ENCODE assay signal across 3 fruit fly cellular contexts in genomic region chrX:1988673-1989072, dm6.
TF ChIP-seq lines count a peak whose summit lies in the region.

No protein-coding gene starts in this region.

- no peak for TF ChIP-seq CTCF in whole organism, embryonic (GFP tag; optimal IDR thresholded peaks at IDR 0.05; lab: Kevin White, UChicago)

TF ChIP-seq in whole organism, embryonic, 481 proteins besides CTCF, POLR2A, EP300 and RAD21:
- peak; percentile 28 for TF ChIP-seq sens (GFP tag; lab: Kevin White, UChicago)
- peak; percentile 92 for TF ChIP-seq Drgx (GFP tag; IDR thresholded peaks at IDR 0.05; lab: Robert Waterston, UW)
- peak; percentile 22 to 32 for TF ChIP-seq bsh (GFP tag; optimal IDR thresholded peaks at IDR 0.05; lab: Kevin White, UChicago)
- peak; percentile 63; the same call in 1 of the 3 replicates for TF ChIP-seq ci (GFP tag; IDR thresholded peaks at IDR 0.05; lab: Robert Waterston, UW)
- no peak for TF ChIP-seq prd (optimal IDR thresholded peaks at IDR 0.05; lab: Kevin White, UChicago)
- TF ChIP-seq prd (GFP tag; IDR thresholded peaks at IDR 0.05; lab: Robert Waterston, UW): peak; percentile 33; the same call in 1 of the 3 replicates
- TF ChIP-seq CG8765 (GFP tag; IDR thresholded peaks at IDR 0.05; lab: Robert Waterston, UW): no peak
- TF ChIP-seq CG1603 (tag; optimal IDR thresholded peaks at IDR 0.05; lab: Kevin White, UChicago): peak; percentile 29
- TF ChIP-seq ATbp (GFP tag; optimal IDR thresholded peaks at IDR 0.05; lab: Kevin White, UChicago): peak; percentile 36
- no peak for TF ChIP-seq Opbp (GFP tag; IDR thresholded peaks at IDR 0.05; lab: Robert Waterston, UW; ENCODE audit: partially characterized antibody)

TF ChIP-seq in whole organism, prepupa, 60 proteins besides CTCF, POLR2A, EP300 and RAD21:
- TF ChIP-seq Sox15 (GFP tag; optimal IDR thresholded peaks at IDR 0.05; lab: Kevin White, UChicago) (no peak), salr (GFP tag; optimal IDR thresholded peaks at IDR 0.05; lab: Kevin White, UChicago) (peak in 1 of 2 experiments; percentile 68), acj6 (GFP tag; optimal IDR thresholded peaks at IDR 0.05; lab: Kevin White, UChicago) (peak; percentile 44), CG8119 (GFP tag; IDR thresholded peaks at IDR 0.05; lab: Robert Waterston, UW) (peak; percentile 89), ss (GFP tag; optimal IDR thresholded peaks at IDR 0.05; lab: Kevin White, UChicago) (no peak), eg (GFP tag; IDR thresholded peaks at IDR 0.05; lab: Robert Waterston, UW) (peak; percentile 96), Lpt (GFP tag; optimal IDR thresholded peaks at IDR 0.05; lab: Kevin White, UChicago) (peak; percentile 86), Eip78C (GFP tag; lab: Kevin White, UChicago) (peak; percentile 79), CG6792 (GFP tag; optimal IDR thresholded peaks at IDR 0.05; lab: Kevin White, UChicago) (no peak), CG11294 (GFP tag; IDR thresholded peaks at IDR 0.05; lab: Robert Waterston, UW) (peak; percentile 89), Hr38 (GFP tag; optimal IDR thresholded peaks at IDR 0.05; lab: Kevin White, UChicago) (no peak), CG10631 (GFP tag; optimal IDR thresholded peaks at IDR 0.05; lab: Kevin White, UChicago) (peak; percentile 49), dac (GFP tag; optimal IDR thresholded peaks at IDR 0.05; lab: Kevin White, UChicago) (peak; percentile 84), achi (GFP tag; optimal IDR thresholded peaks at IDR 0.05; lab: Kevin White, UChicago) (peak; percentile 55), net (GFP tag; optimal IDR thresholded peaks at IDR 0.05; lab: Kevin White, UChicago) (peak; percentile 67), OdsH (GFP tag; optimal IDR thresholded peaks at IDR 0.05; lab: Kevin White, UChicago) (peak; percentile 69), lz (GFP tag; optimal IDR thresholded peaks at IDR 0.05; lab: Kevin White, UChicago) (peak; percentile 3), topi (GFP tag; optimal IDR thresholded peaks at IDR 0.05; lab: Kevin White, UChicago) (no peak), CG11762 (GFP tag; optimal IDR thresholded peaks at IDR 0.05; lab: Kevin White, UChicago; ENCODE audit: insufficient read depth) (peak; percentile 31), CG6276 (GFP tag; optimal IDR thresholded peaks at IDR 0.05; lab: Kevin White, UChicago) (peak; percentile 86), CG11902 (GFP tag; optimal IDR thresholded peaks at IDR 0.05; lab: Kevin White, UChicago) (no peak), CG16779 (tag; optimal IDR thresholded peaks at IDR 0.05; lab: Kevin White, UChicago) (peak; percentile 20), Sox14 (GFP tag; optimal IDR thresholded peaks at IDR 0.05; lab: Kevin White, UChicago) (peak; percentile 53), CG15336 (GFP tag; IDR thresholded peaks at IDR 0.05; lab: Robert Waterston, UW) (peak; percentile 92), CG32006 (GFP tag; optimal IDR thresholded peaks at IDR 0.05; lab: Kevin White, UChicago) (peak; percentile 90), CG1621 (tag; optimal IDR thresholded peaks at IDR 0.05; lab: Kevin White, UChicago) (no peak), CG7368 (GFP tag; optimal IDR thresholded peaks at IDR 0.05; lab: Kevin White, UChicago) (peak; percentile 25), CG4318 (GFP tag; optimal IDR thresholded peaks at IDR 0.05; lab: Kevin White, UChicago) (peak; percentile 85), pdm3 (GFP tag; optimal IDR thresholded peaks at IDR 0.05; lab: Kevin White, UChicago) (peak; percentile 59), Gug (GFP tag; IDR thresholded peaks at IDR 0.05; lab: Robert Waterston, UW) (peak; percentile 88), CG6163 (GFP tag; IDR thresholded peaks at IDR 0.05; lab: Robert Waterston, UW) (peak; percentile 88), CG3919 (GFP tag; optimal IDR thresholded peaks at IDR 0.05; lab: Kevin White, UChicago) (peak; percentile 45), Hr4 (GFP tag; optimal IDR thresholded peaks at IDR 0.05; lab: Kevin White, UChicago) (peak; percentile 90)

TF ChIP-seq in whole organism, pupa, 21 proteins besides CTCF, POLR2A, EP300 and RAD21:
- TF ChIP-seq Pif1A (GFP tag; optimal IDR thresholded peaks at IDR 0.05; lab: Kevin White, UChicago): peak; percentile 40
- no peak for TF ChIP-seq CG15710 (tag; optimal IDR thresholded peaks at IDR 0.05; lab: Kevin White, UChicago)
- peak; percentile 96 for TF ChIP-seq CG32121 (GFP tag; IDR thresholded peaks at IDR 0.05; lab: Robert Waterston, UW)
- TF ChIP-seq CG8301 (tag; optimal IDR thresholded peaks at IDR 0.05; lab: Kevin White, UChicago): peak; percentile 74
- peak; percentile 96 for TF ChIP-seq CG4496 (GFP tag; IDR thresholded peaks at IDR 0.05; lab: Robert Waterston, UW)
- peak; percentile 92 for TF ChIP-seq Ets98B (GFP tag; IDR thresholded peaks at IDR 0.05; lab: Robert Waterston, UW)
- peak; percentile 84 for TF ChIP-seq CG12605 (GFP tag; IDR thresholded peaks at IDR 0.05; lab: Robert Waterston, UW)
- TF ChIP-seq CG9948 (tag; optimal IDR thresholded peaks at IDR 0.05; lab: Kevin White, UChicago): peak; percentile 35
- TF ChIP-seq CG14655 (GFP tag; optimal IDR thresholded peaks at IDR 0.05; lab: Kevin White, UChicago): peak; percentile 75
- peak; percentile 15 for TF ChIP-seq Pif1B (GFP tag; optimal IDR thresholded peaks at IDR 0.05; lab: Kevin White, UChicago)
- TF ChIP-seq CG17806 (tag; optimal IDR thresholded peaks at IDR 0.05; lab: Kevin White, UChicago): peak; percentile 11
- TF ChIP-seq gl (tag; optimal IDR thresholded peaks at IDR 0.05; lab: Kevin White, UChicago): no peak
- no peak for TF ChIP-seq CG8159 (tag; optimal IDR thresholded peaks at IDR 0.05; lab: Kevin White, UChicago)
- TF ChIP-seq CG10348 (GFP tag; IDR thresholded peaks at IDR 0.05; lab: Robert Waterston, UW): peak; percentile 89
- no peak for TF ChIP-seq CG34367 (tag; optimal IDR thresholded peaks at IDR 0.05; lab: Kevin White, UChicago)
- TF ChIP-seq rn (GFP tag; IDR thresholded peaks at IDR 0.05; lab: Robert Waterston, UW): peak; percentile 81
- TF ChIP-seq fd96Ca (GFP tag; IDR thresholded peaks at IDR 0.05; lab: Robert Waterston, UW): peak; percentile 94

Comparison
In these comparisons a context has a peak if more than half of its experiments do, and no peak if none do; other contexts are left out.
1. Of the 7 proteins assayed by ChIP-seq in both whole organism, embryonic and whole organism, prepupa: peak only in whole organism, embryonic: none; only in whole organism, prepupa: CG16779, Gug and Lpt; in both: none; in neither: 4.